Worm (Caenorhabditis elegans) whole organism, young adult: ENCODE measurements around the gene tbc-12.

Source experiments
- F49E8.2 ChIP-seq: sonication (generic microtip); optimal IDR thresholded peaks from 3 replicates; lab custom pipeline; 2017; ENCODE audit warnings: missing genetic modification characterization, mild to moderate bottlenecking, missing compliant biosample characterization, antibody characterized with exemption, moderate library complexity; ENCODE audit not compliant: insufficient read depth
- F57A8.1 ChIP-seq: fragments of 200-800 bp; sonication (Bioruptor generic); optimal IDR thresholded peaks from 2 replicates; lab custom pipeline; 2018; ENCODE audit warnings: mild to moderate bottlenecking, missing genetic modification characterization, moderate library complexity, missing compliant biosample characterization
- F57C9.4 ChIP-seq: sonication (generic microtip); optimal IDR thresholded peaks from 2 replicates; lab custom pipeline; 2017; ENCODE audit warnings: mild to moderate bottlenecking, missing genetic modification characterization, missing compliant biosample characterization
- K12H6.12 ChIP-seq: fragments of 200-800 bp; sonication (Bioruptor generic); optimal IDR thresholded peaks from 2 replicates; lab custom pipeline; 2018; ENCODE audit warnings: mild to moderate bottlenecking, missing genetic modification characterization, missing compliant biosample characterization
- Y53G8AR.9 ChIP-seq: fragments of 200-800 bp; sonication (Bioruptor generic); conservative IDR thresholded peaks from 2 replicates; pipeline ENCODE4 v1.3.6; 2022; ENCODE audit warnings: missing genetic modification reagents, missing genetic modification characterization, missing compliant biosample characterization
- attf-6 ChIP-seq: fragments of 200-800 bp; sonication (Bioruptor generic); IDR thresholded peaks from 2 replicates; pipeline ENCODE4 v1.3.6; 2022; ENCODE audit warnings: missing genetic modification reagents, missing genetic modification characterization, missing compliant biosample characterization
- hsf-1 ChIP-seq: fragments of 200-800 bp; sonication (Bioruptor generic); IDR thresholded peaks from 2 replicates; pipeline ENCODE4 v1.3.6; 2022; ENCODE audit warnings: missing genetic modification reagents, missing genetic modification characterization, missing compliant biosample characterization
- lin-40 ChIP-seq: sonication (generic microtip); optimal IDR thresholded peaks from 2 replicates; lab custom pipeline; 2016; ENCODE audit warnings: missing genetic modification characterization, mild to moderate bottlenecking, missing compliant biosample characterization, missing genotype, missing genetic modification reagents
- nhr-90 ChIP-seq: sonication (generic microtip); optimal IDR thresholded peaks from 2 replicates; lab custom pipeline; 2016; ENCODE audit warnings: missing genotype, mild to moderate bottlenecking, missing genetic modification characterization, missing compliant biosample characterization
- pbrm-1 ChIP-seq: fragments of 200-800 bp; sonication (Bioruptor generic); IDR thresholded peaks from 2 replicates; pipeline ENCODE4 v1.3.6; 2022; ENCODE audit warnings: missing genetic modification reagents, missing genetic modification characterization, missing compliant biosample characterization
- xnd-1 ChIP-seq: sonication (generic microtip); optimal IDR thresholded peaks from 2 replicates; lab custom pipeline; 2016; ENCODE audit warnings: missing genotype, missing genetic modification reagents, missing genetic modification characterization, missing compliant biosample characterization
- zim-3 ChIP-seq: sonication (generic microtip); optimal IDR thresholded peaks from 2 replicates; lab custom pipeline; 2017; ENCODE audit warnings: mild to moderate bottlenecking, missing genetic modification characterization, moderate library complexity, missing compliant biosample characterization

- TF ChIP-seq K12H6.12 (tag; lab: Kevin White, UChicago), result no peak
- TF ChIP-seq hsf-1 (GFP tag; lab: Robert Waterston, UW), result no peak
- TF ChIP-seq attf-6, result no peak
- TF ChIP-seq nhr-90, result no peak
- TF ChIP-seq F57A8.1, result no peak
- TF ChIP-seq F49E8.2 (tag; lab: Kevin White, UChicago), result no peak
- no peak for TF ChIP-seq xnd-1 (tag; lab: Kevin White, UChicago)
- no peak for TF ChIP-seq pbrm-1 (GFP tag; lab: Robert Waterston, UW)
- no peak for TF ChIP-seq lin-40 (tag; lab: Kevin White, UChicago)
- no peak for TF ChIP-seq F57C9.4 (tag; lab: Kevin White, UChicago)
- no peak for TF ChIP-seq zim-3 (tag; lab: Kevin White, UChicago)
- no peak for TF ChIP-seq Y53G8AR.9 (GFP tag; lab: Robert Waterston, UW)
Measured at ce11 chrX:2572646-2573149, 40.4 kb upstream of the tbc-12 start, which contains the start of the genes ccd-5 and F52H2.1.
